Fruit fly (Drosophila melanogaster) whole organism, embryonic: ENCODE measurements around the gene Cog1.
A peak's percentile ranks its signal among the peaks of the same experiment; 100 is the strongest.

Experiments used
- Aef1 ChIP-seq: fragments of 200-800 bp; sonication (Bioruptor generic); IDR thresholded peaks from 3 replicates; pipeline ENCODE4 v1.3.6; 2022; ENCODE audit warnings: missing biosample characterization, missing genetic modification characterization
- Awh ChIP-seq: fragments of 200-800 bp; sonication (Bioruptor generic); IDR thresholded peaks from 2 replicates; pipeline ENCODE4, ENCODE4 v1.3.6; 2022; ENCODE audit warnings: missing biosample characterization, missing genetic modification characterization
- C15 ChIP-seq: fragments of 200-800 bp; sonication (Bioruptor generic); IDR thresholded peaks from 3 replicates; pipeline ENCODE4 v1.3.6; 2022; ENCODE audit warnings: missing biosample characterization, missing genetic modification characterization
- CG12299 ChIP-seq: fragments of 200-800 bp; sonication (Bioruptor generic); optimal IDR thresholded peaks from 2 replicates; lab custom pipeline; 2018; ENCODE audit warnings: missing biosample characterization, mild to moderate bottlenecking, missing genetic modification characterization
- CG13424 ChIP-seq: fragments of 200-800 bp; sonication (Bioruptor generic); optimal IDR thresholded peaks from 2 replicates; lab custom pipeline; 2019; ENCODE audit warnings: missing biosample characterization, mild to moderate bottlenecking, missing genetic modification characterization, moderate library complexity
- CG14860 ChIP-seq: fragments of 200-800 bp; sonication (Bioruptor generic); IDR thresholded peaks from 3 replicates; pipeline ENCODE4 v1.3.6; 2022; ENCODE audit warnings: missing biosample characterization, missing genetic modification characterization; ENCODE audit not compliant: partially characterized antibody
- CG1603 ChIP-seq: fragments of 200-800 bp; sonication (Bioruptor generic); optimal IDR thresholded peaks from 2 replicates; lab custom pipeline; 2019; ENCODE audit warnings: missing biosample characterization, mild to moderate bottlenecking, missing genetic modification characterization, moderate library complexity
- CG16779 ChIP-seq: fragments of 200-800 bp; sonication (Bioruptor generic); IDR thresholded peaks from 2 replicates; pipeline ENCODE4 v1.3.6; 2022; ENCODE audit warnings: missing biosample characterization, missing genetic modification characterization
- CG17802 ChIP-seq: fragments of 200-800 bp; sonication (Bioruptor generic); optimal IDR thresholded peaks from 2 replicates; lab custom pipeline; 2018; ENCODE audit warnings: missing biosample characterization, mild to moderate bottlenecking, missing genetic modification characterization, moderate library complexity
- CG17912 ChIP-seq: fragments of 200-800 bp; sonication (Bioruptor generic); optimal IDR thresholded peaks from 2 replicates; lab custom pipeline; 2018; ENCODE audit warnings: missing biosample characterization, mild to moderate bottlenecking, missing genetic modification characterization
- CG2116 ChIP-seq: fragments of 200-800 bp; sonication (Bioruptor generic); optimal IDR thresholded peaks from 3 replicates; lab custom pipeline; 2018; ENCODE audit warnings: missing biosample characterization, mild to moderate bottlenecking, missing genetic modification characterization
- CG2202 ChIP-seq: fragments of 200-800 bp; sonication (Bioruptor generic); optimal IDR thresholded peaks from 2 replicates; lab custom pipeline; 2018; ENCODE audit warnings: missing biosample characterization, mild to moderate bottlenecking, missing genetic modification characterization
- CG31441 ChIP-seq: fragments of 200-800 bp; sonication (Bioruptor generic); IDR thresholded peaks from 2 replicates; pipeline ENCODE4 v1.3.6; 2022; ENCODE audit warnings: missing biosample characterization, missing genetic modification characterization
- CG32767 ChIP-seq: fragments of 200-800 bp; sonication (Bioruptor generic); IDR thresholded peaks from 2 replicates; pipeline ENCODE4 v1.3.6; 2022; ENCODE audit warnings: missing biosample characterization, missing genetic modification characterization
- CG3281 ChIP-seq: fragments of 200-800 bp; sonication (Bioruptor generic); optimal IDR thresholded peaks from 3 replicates; lab custom pipeline; 2017; ENCODE audit warnings: missing biosample characterization, mild to moderate bottlenecking, missing genetic modification characterization
- CG33557 ChIP-seq: fragments of 200-800 bp; sonication (Bioruptor generic); optimal IDR thresholded peaks from 2 replicates; lab custom pipeline; 2019; ENCODE audit warnings: missing biosample characterization, mild to moderate bottlenecking, missing genetic modification characterization, moderate library complexity
- CG4328 ChIP-seq: fragments of 200-800 bp; sonication (Bioruptor generic); optimal IDR thresholded peaks from 3 replicates; lab custom pipeline; 2017; ENCODE audit warnings: missing biosample characterization, missing genetic modification reagents, missing genetic modification characterization
- CG4424 ChIP-seq: fragments of 200-800 bp; sonication (Bioruptor generic); optimal IDR thresholded peaks from 3 replicates; lab custom pipeline; 2016; ENCODE audit warnings: missing biosample characterization, missing genetic modification characterization
- CG5180 ChIP-seq: fragments of 200-800 bp; sonication (Bioruptor generic); optimal IDR thresholded peaks from 3 replicates; lab custom pipeline; 2017; ENCODE audit warnings: missing biosample characterization, missing genetic modification characterization, mild to moderate bottlenecking, moderate library complexity, missing genetic modification reagents
- CTCF ChIP-seq: fragments of 200-800 bp; sonication (Bioruptor generic); optimal IDR thresholded peaks from 2 replicates; lab custom pipeline; 2017; ENCODE audit warnings: missing biosample characterization, mild to moderate bottlenecking, missing genetic modification characterization, moderate library complexity
- D19B ChIP-seq: fragments of 200-800 bp; sonication (Bioruptor generic); optimal IDR thresholded peaks from 2 replicates; lab custom pipeline; 2017; ENCODE audit warnings: missing biosample characterization, mild to moderate bottlenecking, missing genetic modification characterization
- Doc2 ChIP-seq: fragments of 200-800 bp; sonication (Bioruptor generic); IDR thresholded peaks from 2 replicates; pipeline ENCODE4 v1.3.6; 2022; ENCODE audit warnings: missing biosample characterization, missing genetic modification characterization
- E2f2 ChIP-seq: fragments of 200-800 bp; sonication (Bioruptor generic); IDR thresholded peaks from 2 replicates; pipeline ENCODE4 v1.3.6; 2022; ENCODE audit warnings: missing biosample characterization, missing genetic modification characterization
- Fer1 ChIP-seq: fragments of 200-800 bp; sonication (Bioruptor generic); optimal IDR thresholded peaks from 2 replicates; lab custom pipeline; 2017; ENCODE audit warnings: missing biosample characterization, mild to moderate bottlenecking, missing genetic modification characterization
- Gsc ChIP-seq: fragments of 200-800 bp; sonication (Bioruptor generic); IDR thresholded peaks from 2 replicates; pipeline ENCODE4 v1.3.6; 2022; ENCODE audit warnings: missing biosample characterization, missing genetic modification characterization
- NFAT ChIP-seq: fragments of 200-800 bp; sonication (Bioruptor generic); IDR thresholded peaks from 2 replicates; pipeline ENCODE4 v1.3.6; 2022; ENCODE audit warnings: missing biosample characterization, missing genetic modification characterization
- NK7.1 ChIP-seq: fragments of 200-800 bp; sonication (Bioruptor generic); optimal IDR thresholded peaks from 3 replicates; lab custom pipeline; 2016; ENCODE audit warnings: missing biosample characterization, missing genetic modification characterization
- Nf-YA ChIP-seq: fragments of 200-800 bp; sonication (Bioruptor generic); IDR thresholded peaks from 2 replicates; pipeline ENCODE4 v1.3.6; 2022; ENCODE audit warnings: missing biosample characterization, missing genetic modification characterization
- NfI ChIP-seq: fragments of 200-800 bp; sonication (Bioruptor generic); optimal IDR thresholded peaks from 3 replicates; lab custom pipeline; 2018; ENCODE audit warnings: missing biosample characterization, mild to moderate bottlenecking, missing genetic modification characterization, moderate library complexity
- Oli ChIP-seq: fragments of 200-800 bp; sonication (Bioruptor generic); optimal IDR thresholded peaks from 2 replicates; lab custom pipeline; 2018; ENCODE audit warnings: missing biosample characterization, mild to moderate bottlenecking, missing genetic modification characterization, moderate library complexity
- PHDP ChIP-seq: fragments of 200-800 bp; sonication (Bioruptor generic); optimal IDR thresholded peaks from 3 replicates; lab custom pipeline; 2018; ENCODE audit warnings: missing biosample characterization, mild to moderate bottlenecking, missing genetic modification characterization, moderate library complexity
- Ravus ChIP-seq: fragments of 200-800 bp; sonication (Bioruptor generic); IDR thresholded peaks from 2 replicates; pipeline ENCODE4 v1.3.6; 2022; ENCODE audit warnings: missing biosample characterization, missing genetic modification characterization
- al ChIP-seq: fragments of 200-800 bp; sonication (Bioruptor generic); IDR thresholded peaks from 2 replicates; pipeline ENCODE4 v1.3.6; 2022; ENCODE audit warnings: missing biosample characterization, missing genetic modification characterization
- ara ChIP-seq: fragments of 200-800 bp; sonication (Bioruptor generic); IDR thresholded peaks from 2 replicates; pipeline ENCODE4 v1.3.6; 2022; ENCODE audit warnings: missing biosample characterization, missing genetic modification characterization
- caup ChIP-seq: fragments of 200-800 bp; sonication (Bioruptor generic); optimal IDR thresholded peaks from 3 replicates; lab custom pipeline; 2017; ENCODE audit warnings: missing biosample characterization, mild to moderate bottlenecking, missing genetic modification characterization, moderate library complexity; ENCODE audit not compliant: severe bottlenecking
- chm ChIP-seq: fragments of 200-800 bp; sonication (Bioruptor generic); IDR thresholded peaks from 2 replicates; pipeline ENCODE4 v1.3.6; 2022; ENCODE audit warnings: missing biosample characterization, missing genetic modification characterization
- chn ChIP-seq: fragments of 200-800 bp; sonication (Bioruptor generic); optimal IDR thresholded peaks from 2 replicates; lab custom pipeline; 2016; ENCODE audit warnings: missing biosample characterization, missing genetic modification characterization
- crol ChIP-seq: fragments of 200-800 bp; sonication (Bioruptor generic); IDR thresholded peaks from 2 replicates; pipeline ENCODE4 v1.3.6; 2022; ENCODE audit warnings: missing biosample characterization, missing genetic modification characterization
- dmrt99B ChIP-seq: fragments of 200-800 bp; sonication (Bioruptor generic); optimal IDR thresholded peaks from 2 replicates; lab custom pipeline; 2018; ENCODE audit warnings: missing biosample characterization, mild to moderate bottlenecking, missing genetic modification characterization, moderate library complexity
- eve ChIP-seq, 2 experiments: fragments of >200 bp; optimal IDR thresholded peaks; 2 replicates each; lab custom pipeline; 2017; ENCODE audit warnings: missing biosample characterization in 2 of 2, missing genetic modification characterization in 2 of 2
- insv ChIP-seq, 2 experiments: fragments of 200-800 bp; sonication (Bioruptor generic); optimal IDR thresholded peaks; 3 replicates each; lab custom pipeline; 2016 to 2018; ENCODE audit warnings: missing biosample characterization in 2 of 2, missing genetic modification characterization in 2 of 2
- phol ChIP-seq: fragments of 200-800 bp; sonication (Bioruptor generic); optimal IDR thresholded peaks from 3 replicates; lab custom pipeline; 2018; ENCODE audit warnings: missing biosample characterization, mild to moderate bottlenecking, missing genetic modification characterization, moderate library complexity
- prd ChIP-seq, 3 experiments: fragments of >200 bp in 2 of 3; fragments of 200-800 bp in 1 of 3; sonication (Bioruptor generic) in 1 of 3; optimal IDR thresholded peaks in 2 of 3; IDR thresholded peaks in 1 of 3; 2 replicates in 2 of 3; 3 replicates in 1 of 3; pipeline versions ENCODE4 v1.3.6 to Lab custom; 2017 to 2022; ENCODE audit warnings: missing biosample characterization in 1 of 3, missing genetic modification characterization in 1 of 3
- psq ChIP-seq: fragments of 200-800 bp; sonication (Bioruptor generic); optimal IDR thresholded peaks from 2 replicates; lab custom pipeline; 2017; ENCODE audit warnings: missing biosample characterization, missing genetic modification characterization
- sc ChIP-seq, 3 experiments: fragments of >200 bp in 2 of 3; fragments of 200-800 bp in 1 of 3; sonication (Bioruptor generic) in 1 of 3; optimal IDR thresholded peaks; 2 replicates in 2 of 3; 3 replicates in 1 of 3; lab custom pipeline; 2017; ENCODE audit warnings: mild to moderate bottlenecking in 1 of 3, missing biosample characterization in 1 of 3, missing genetic modification characterization in 1 of 3, missing genetic modification reagents in 1 of 3
- sim ChIP-seq: fragments of 200-800 bp; sonication (Bioruptor generic); IDR thresholded peaks from 2 replicates; pipeline ENCODE4 v1.3.6; 2022; ENCODE audit warnings: missing biosample characterization, missing genetic modification characterization
- sob ChIP-seq: fragments of 200-800 bp; sonication (Bioruptor generic); IDR thresholded peaks from 2 replicates; pipeline ENCODE4 v1.3.6; 2022; ENCODE audit warnings: missing biosample characterization, missing genetic modification characterization
- tin ChIP-seq: fragments of 200-800 bp; sonication (Bioruptor generic); optimal IDR thresholded peaks from 3 replicates; lab custom pipeline; 2016; ENCODE audit warnings: missing biosample characterization, missing genetic modification characterization
- vvl ChIP-seq: fragments of 200-800 bp; sonication (Bioruptor generic); IDR thresholded peaks from 2 replicates; pipeline ENCODE4 v1.3.6; 2022; ENCODE audit warnings: missing biosample characterization, missing genetic modification characterization

The Cog1 gene

DNA sequence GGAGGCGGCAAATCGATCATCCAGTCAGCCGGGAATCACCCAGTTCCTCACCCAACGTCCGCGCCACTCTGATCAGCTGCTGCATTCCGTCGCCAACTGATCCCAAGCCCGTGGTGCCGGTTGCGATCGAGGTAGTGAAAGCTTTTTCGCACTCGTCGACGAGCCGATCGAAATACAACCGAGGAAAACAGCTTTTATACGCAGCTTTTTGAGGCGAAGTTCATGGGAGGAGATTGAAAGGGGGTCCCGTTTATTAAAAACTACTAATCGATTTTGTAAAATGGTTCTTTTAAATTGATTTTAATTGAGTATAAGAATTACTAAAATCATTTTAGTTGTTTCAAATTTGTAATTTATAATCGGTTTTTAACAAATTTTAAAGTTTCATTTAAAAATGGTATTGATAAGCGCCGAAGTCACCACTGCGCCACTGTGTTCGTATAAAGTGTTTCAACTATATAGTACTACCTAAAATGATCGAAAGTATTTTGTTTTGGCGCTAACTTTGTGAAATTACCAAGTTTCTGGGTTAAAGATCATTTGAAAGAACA, 2.0 kb upstream of the Cog1 start, which contains the start of gene CG4860 (continued):
- TF ChIP-seq crol (GFP tag; lab: Robert Waterston, UW) = no peak
- TF ChIP-seq vvl (GFP tag; lab: Robert Waterston, UW) = peak; percentile 91
- peak; percentile 68 for TF ChIP-seq Nf-YA
- peak; percentile 50 for TF ChIP-seq psq (GFP tag; lab: Kevin White, UChicago)
- TF ChIP-seq insv (GFP tag; optimal IDR thresholded peaks at IDR 0.05; lab: Kevin White, UChicago) = peak in 1 of 2 experiments; percentile 11
- peak; percentile 57 for TF ChIP-seq CG2202 (tag; lab: Kevin White, UChicago)
- TF ChIP-seq C15 = 0 out of 3 replicates have a peak, but pooled peaks have one; percentile 5
- peak; percentile 93 for TF ChIP-seq CG13424
- TF ChIP-seq CG1603 (tag; lab: Kevin White, UChicago) = peak; percentile 59
- no peak for TF ChIP-seq sc (optimal IDR thresholded peaks at IDR 0.05; lab: Kevin White, UChicago)
- peak; percentile 33 for TF ChIP-seq sc (GFP tag; optimal IDR thresholded peaks at IDR 0.05; lab: Kevin White, UChicago)
- TF ChIP-seq phol (tag; lab: Kevin White, UChicago) = peak; percentile 83
- TF ChIP-seq CG4328 (GFP tag; lab: Kevin White, UChicago) = peak; percentile 61
- peak; percentile 89 for TF ChIP-seq NfI
- peak; percentile 91 for TF ChIP-seq CG31441 (GFP tag; lab: Robert Waterston, UW)
- TF ChIP-seq Doc2 (GFP tag; lab: Robert Waterston, UW) = no peak; the same call in 1 of the 2 replicates
- no peak for TF ChIP-seq CG17802 (tag; lab: Kevin White, UChicago)
- TF ChIP-seq CG3281 (GFP tag; lab: Kevin White, UChicago) = peak; percentile 89
- TF ChIP-seq E2f2 (GFP tag; lab: Robert Waterston, UW) = peak; percentile 60; the same call in 1 of the 2 replicates
- no peak for TF ChIP-seq CTCF (GFP tag; lab: Kevin White, UChicago)
- no peak for TF ChIP-seq Gsc
- peak; percentile 62 for TF ChIP-seq CG5180 (GFP tag; lab: Kevin White, UChicago)
- TF ChIP-seq CG32767 (GFP tag; lab: Robert Waterston, UW) = peak; percentile 64
- peak; percentile 69; the same call in 1 of the 2 replicates for TF ChIP-seq Awh (GFP tag; lab: Robert Waterston, UW)
- peak; percentile 84 for TF ChIP-seq caup (GFP tag; lab: Kevin White, UChicago)
- peak; percentile 81 for TF ChIP-seq tin (GFP tag; lab: Kevin White, UChicago)
- TF ChIP-seq NFAT = peak; percentile 92
- TF ChIP-seq D19B (GFP tag; lab: Kevin White, UChicago) = peak; percentile 57
- TF ChIP-seq prd (optimal IDR thresholded peaks at IDR 0.05; lab: Kevin White, UChicago) = no peak
- peak; percentile 86 for TF ChIP-seq prd (GFP tag; IDR thresholded peaks at IDR 0.05; lab: Robert Waterston, UW)
- TF ChIP-seq CG14860 = no peak
- TF ChIP-seq chn (GFP tag; lab: Kevin White, UChicago) = peak; percentile 80
- TF ChIP-seq CG33557 (GFP tag; lab: Kevin White, UChicago) = no peak
- TF ChIP-seq CG16779 (GFP tag; lab: Robert Waterston, UW) = peak; percentile 77
- peak; percentile 88 for TF ChIP-seq CG4424 (GFP tag; lab: Kevin White, UChicago)
- peak; percentile 57; the same call in 1 of the 2 replicates for TF ChIP-seq sim (GFP tag; lab: Robert Waterston, UW)
- peak; percentile 82 for TF ChIP-seq Aef1
- TF ChIP-seq eve (GFP tag; optimal IDR thresholded peaks at IDR 0.05; lab: Kevin White, UChicago) = no peak
- peak; percentile 84 for TF ChIP-seq CG12299 (tag; lab: Kevin White, UChicago)
- peak; percentile 79 for TF ChIP-seq ara (GFP tag; lab: Robert Waterston, UW)
- TF ChIP-seq Oli (tag; lab: Kevin White, UChicago) = peak; percentile 88
- peak; percentile 88 for TF ChIP-seq dmrt99B (tag; lab: Kevin White, UChicago)
- TF ChIP-seq CG2116 = peak; percentile 76
- no peak for TF ChIP-seq Fer1 (GFP tag; lab: Kevin White, UChicago)
- TF ChIP-seq Ravus (GFP tag; lab: Robert Waterston, UW) = peak; percentile 40
- peak; percentile 89 for TF ChIP-seq al (GFP tag; lab: Robert Waterston, UW)
- TF ChIP-seq sob (GFP tag; lab: Robert Waterston, UW) = peak; percentile 90
- peak; percentile 77 for TF ChIP-seq NK7.1 (GFP tag; lab: Kevin White, UChicago)
- TF ChIP-seq CG17912 = peak; percentile 43
- peak; percentile 94 for TF ChIP-seq PHDP (tag; lab: Kevin White, UChicago)
- 0 out of 2 replicates have a peak, but pooled peaks have one; percentile 23 for TF ChIP-seq chm (GFP tag; lab: Robert Waterston, UW)
